Worm (Caenorhabditis elegans) whole organism, late embryonic: ENCODE results near the gene miro-1.

Experiments used
- ceh-14 ChIP-seq: sonication (generic microtip); optimal IDR thresholded peaks from 2 replicates; lab custom pipeline; 2016; ENCODE audit warnings: missing genotype, missing genetic modification characterization, missing compliant biosample characterization
- elt-4 ChIP-seq: sonication (generic microtip); optimal IDR thresholded peaks from 2 replicates; lab custom pipeline; 2016; ENCODE audit warnings: missing genetic modification characterization, missing compliant biosample characterization
- fkh-6 ChIP-seq: sonication (generic microtip); optimal IDR thresholded peaks from 2 replicates; lab custom pipeline; 2016; ENCODE audit warnings: missing genetic modification characterization, missing compliant biosample characterization
- tbx-2 ChIP-seq: sonication (generic microtip); optimal IDR thresholded peaks from 2 replicates; lab custom pipeline; 2016; ENCODE audit warnings: missing genetic modification characterization, missing compliant biosample characterization

- TF ChIP-seq elt-4 (tag; lab: Kevin White, UChicago) (no peak), tbx-2 (tag; lab: Kevin White, UChicago) (no peak), fkh-6 (tag; lab: Kevin White, UChicago) (no peak), ceh-14 (tag; lab: Kevin White, UChicago) (no peak)
These were observed 23.1 kb downstream of the miro-1 start, which contains the start of gene spe-51 for ce11 chrIV:4692463-4692862.
